Worm (Caenorhabditis elegans) whole organism, L1 larva: Measurements from ENCODE around the gene srx-78.

Experiments
- C04F5.9 ChIP-seq: sonication (generic microtip); optimal IDR thresholded peaks from 2 replicates; lab custom pipeline; 2016; ENCODE audit warnings: missing genetic modification characterization, missing compliant biosample characterization
- C16A3.4 ChIP-seq: fragments of 150-350 bp; optimal IDR thresholded peaks from 2 replicates; lab custom pipeline; 2014; ENCODE audit warnings: missing biosample characterization, missing genetic modification characterization
- Y116A8C.19 ChIP-seq: sonication (generic microtip); optimal IDR thresholded peaks from 2 replicates; lab custom pipeline; 2016; ENCODE audit warnings: missing compliant biosample characterization, missing genetic modification characterization, borderline replicate concordance
- aha-1 ChIP-seq: fragments of 150-350 bp; optimal IDR thresholded peaks from 2 replicates; lab custom pipeline; 2014; ENCODE audit warnings: missing biosample characterization, missing genetic modification characterization
- alr-1 ChIP-seq: fragments of 200-800 bp; sonication (Bioruptor generic); optimal IDR thresholded peaks from 2 replicates; lab custom pipeline; 2018; ENCODE audit warnings: borderline replicate concordance, mild to moderate bottlenecking, missing genetic modification characterization, missing compliant biosample characterization
- aly-2 ChIP-seq: fragments of 150-350 bp; optimal IDR thresholded peaks from 2 replicates; lab custom pipeline; 2014; ENCODE audit warnings: missing biosample characterization, missing genetic modification characterization
- ceh-8 ChIP-seq: fragments of 200-800 bp; sonication (Bioruptor generic); optimal IDR thresholded peaks from 2 replicates; lab custom pipeline; 2018; ENCODE audit warnings: mild to moderate bottlenecking, missing genetic modification characterization, moderate library complexity, missing compliant biosample characterization
- ceh-82 ChIP-seq, 3 experiments: fragments of 150-350 bp in 1 of 3; sonication (generic microtip) in 2 of 3; optimal IDR thresholded peaks; 2 replicates each; lab custom pipeline; 2014 to 2017; ENCODE audit warnings: missing biosample characterization in 3 of 3, missing genetic modification characterization in 3 of 3
- ceh-88 ChIP-seq: fragments of 200-800 bp; sonication (Bioruptor generic); IDR thresholded peaks from 2 replicates; pipeline ENCODE4 v1.3.6; 2022; ENCODE audit warnings: missing genetic modification characterization, missing compliant biosample characterization
- ces-1 ChIP-seq: fragments of 150-350 bp; optimal IDR thresholded peaks from 2 replicates; lab custom pipeline; 2014; ENCODE audit warnings: missing biosample characterization, missing genetic modification reagents, missing genetic modification characterization
- dpl-1 ChIP-seq, 3 experiments: fragments of 150-350 bp in 2 of 3; sonication (generic microtip) in 1 of 3; optimal IDR thresholded peaks; 2 replicates each; lab custom pipeline; 2014 to 2017; ENCODE audit warnings: missing biosample characterization in 3 of 3, missing genetic modification characterization in 3 of 3, missing genetic modification reagents in 3 of 3
- dsc-1 ChIP-seq: sonication (generic microtip); optimal IDR thresholded peaks from 2 replicates; lab custom pipeline; 2016; ENCODE audit warnings: mild to moderate bottlenecking, missing genetic modification characterization, missing compliant biosample characterization
- efl-1 ChIP-seq, 4 experiments: fragments of 150-350 bp; optimal IDR thresholded peaks in 3 of 4; peaks in 1 of 4; 1 replicate in 1 of 4; 2 replicates in 3 of 4; lab custom pipeline; 2014; ENCODE audit warnings: missing biosample characterization in 2 of 4, missing genetic modification characterization in 2 of 4, missing genetic modification reagents in 2 of 4
- egl-13 ChIP-seq: sonication (generic microtip); optimal IDR thresholded peaks from 2 replicates; lab custom pipeline; 2016; ENCODE audit warnings: missing genotype, missing genetic modification reagents, missing genetic modification characterization, missing compliant biosample characterization
- elt-3 ChIP-seq, 6 experiments: fragments of 150-350 bp in 1 of 6; sonication (generic microtip); optimal IDR thresholded peaks; 2 replicates each; lab custom pipeline; 2017 to 2018; ENCODE audit warnings: missing biosample characterization in 6 of 6, missing genetic modification characterization in 6 of 6, inconsistent platforms in 1 of 6
- fkh-10 ChIP-seq: sonication (generic microtip); optimal IDR thresholded peaks from 2 replicates; lab custom pipeline; 2017; ENCODE audit warnings: missing biosample characterization, missing genetic modification reagents, missing genetic modification characterization
- fkh-8 ChIP-seq: sonication (generic microtip); optimal IDR thresholded peaks from 2 replicates; lab custom pipeline; 2016; ENCODE audit warnings: mild to moderate bottlenecking, missing genetic modification characterization, missing compliant biosample characterization
- fos-1 ChIP-seq: fragments of 150-350 bp; optimal IDR thresholded peaks from 2 replicates; lab custom pipeline; 2014; ENCODE audit warnings: missing biosample characterization, missing genetic modification characterization
- hlh-17 ChIP-seq: fragments of 200-800 bp; sonication (Bioruptor generic); optimal IDR thresholded peaks from 2 replicates; lab custom pipeline; 2018; ENCODE audit warnings: missing genetic modification characterization, mild to moderate bottlenecking, missing compliant biosample characterization, moderate library complexity, borderline replicate concordance
- lin-13 ChIP-seq: fragments of 150-350 bp; optimal IDR thresholded peaks from 2 replicates; lab custom pipeline; 2014; ENCODE audit warnings: missing biosample characterization, missing genetic modification reagents, missing genetic modification characterization
- lir-3 ChIP-seq: sonication (generic microtip); optimal IDR thresholded peaks from 2 replicates; lab custom pipeline; 2016; ENCODE audit warnings: mild to moderate bottlenecking, missing genetic modification characterization, moderate library complexity, missing compliant biosample characterization; ENCODE audit not compliant: poor library complexity
- mef-2 ChIP-seq: fragments of 150-350 bp; optimal IDR thresholded peaks from 2 replicates; lab custom pipeline; 2014; ENCODE audit warnings: missing biosample characterization, missing genetic modification characterization
- mep-1 ChIP-seq: fragments of 150-350 bp; optimal IDR thresholded peaks from 2 replicates; lab custom pipeline; 2014; ENCODE audit warnings: missing biosample characterization, missing genetic modification characterization
- nhr-11 ChIP-seq: fragments of 150-350 bp; optimal IDR thresholded peaks from 2 replicates; lab custom pipeline; 2014; ENCODE audit warnings: missing biosample characterization, missing genetic modification characterization
- nhr-12 ChIP-seq: sonication (generic microtip); optimal IDR thresholded peaks from 2 replicates; lab custom pipeline; 2017; ENCODE audit warnings: missing biosample characterization, missing genetic modification characterization
- nhr-19 ChIP-seq: fragments of 200-800 bp; sonication (Bioruptor generic); conservative IDR thresholded peaks from 2 replicates; pipeline ENCODE4 v1.3.6; 2022; ENCODE audit warnings: missing genetic modification characterization, missing compliant biosample characterization
- nhr-237 ChIP-seq: fragments of 150-350 bp; optimal IDR thresholded peaks from 2 replicates; lab custom pipeline; 2014; ENCODE audit warnings: missing biosample characterization, missing genetic modification characterization
- nhr-28 ChIP-seq: fragments of 150-350 bp; optimal IDR thresholded peaks from 2 replicates; lab custom pipeline; 2014; ENCODE audit warnings: missing biosample characterization, missing genetic modification characterization
- nhr-47 ChIP-seq: sonication (generic microtip); optimal IDR thresholded peaks from 2 replicates; lab custom pipeline; 2016; ENCODE audit warnings: mild to moderate bottlenecking, missing genetic modification characterization, moderate library complexity, missing compliant biosample characterization
- nhr-85 ChIP-seq: sonication (generic microtip); peaks from one replicate; lab custom pipeline; 2016; ENCODE audit warnings: missing genetic modification characterization, inconsistent platforms, missing compliant biosample characterization
- pag-3 ChIP-seq: sonication (generic microtip); optimal IDR thresholded peaks from 2 replicates; lab custom pipeline; 2017; ENCODE audit warnings: missing genetic modification characterization, mild to moderate bottlenecking, missing compliant biosample characterization, antibody characterized with exemption, borderline replicate concordance; ENCODE audit not compliant: insufficient read depth
- pax-3 ChIP-seq: fragments of 200-800 bp; sonication (Bioruptor generic); optimal IDR thresholded peaks from 2 replicates; lab custom pipeline; 2018; ENCODE audit warnings: mild to moderate bottlenecking, missing genetic modification characterization, moderate library complexity, missing compliant biosample characterization
- pqm-1 ChIP-seq: sonication (generic microtip); optimal IDR thresholded peaks from 3 replicates; lab custom pipeline; 2017; ENCODE audit warnings: missing biosample characterization, missing genetic modification characterization
- sptf-1 ChIP-seq: fragments of 150-350 bp; optimal IDR thresholded peaks from 2 replicates; lab custom pipeline; 2014; ENCODE audit warnings: missing biosample characterization, missing genetic modification characterization
- unc-130 ChIP-seq: fragments of 150-350 bp; optimal IDR thresholded peaks from 2 replicates; lab custom pipeline; 2017; ENCODE audit warnings: missing biosample characterization, missing genetic modification characterization, inconsistent platforms
- unc-30 ChIP-seq: sonication (generic microtip); optimal IDR thresholded peaks from 2 replicates; lab custom pipeline; 2017; ENCODE audit warnings: missing biosample characterization, missing genetic modification characterization
- unc-86 ChIP-seq: sonication (generic microtip); optimal IDR thresholded peaks from 2 replicates; lab custom pipeline; 2016; ENCODE audit warnings: missing genetic modification characterization, missing compliant biosample characterization
- unc-98 ChIP-seq: fragments of 200-800 bp; sonication (Bioruptor generic); IDR thresholded peaks from 2 replicates; pipeline ENCODE4 v1.3.6; 2022; ENCODE audit warnings: missing genetic modification characterization, missing compliant biosample characterization
- vab-15 ChIP-seq: sonication (generic microtip); optimal IDR thresholded peaks from 2 replicates; lab custom pipeline; 2017; ENCODE audit warnings: missing genotype, mild to moderate bottlenecking, missing genetic modification characterization, missing compliant biosample characterization
- xbp-1 ChIP-seq: sonication (generic microtip); optimal IDR thresholded peaks from 2 replicates; lab custom pipeline; 2016; ENCODE audit warnings: missing genetic modification characterization, missing compliant biosample characterization
- zip-4 ChIP-seq: fragments of 200-800 bp; sonication (Bioruptor generic); optimal IDR thresholded peaks from 2 replicates; lab custom pipeline; 2018; ENCODE audit warnings: mild to moderate bottlenecking, missing genetic modification characterization, moderate library complexity, missing compliant biosample characterization
- ztf-4 ChIP-seq: fragments of 150-350 bp; optimal IDR thresholded peaks from 2 replicates; lab custom pipeline; 2014; ENCODE audit warnings: missing biosample characterization, missing genetic modification characterization

Gene srx-78

DNA sequence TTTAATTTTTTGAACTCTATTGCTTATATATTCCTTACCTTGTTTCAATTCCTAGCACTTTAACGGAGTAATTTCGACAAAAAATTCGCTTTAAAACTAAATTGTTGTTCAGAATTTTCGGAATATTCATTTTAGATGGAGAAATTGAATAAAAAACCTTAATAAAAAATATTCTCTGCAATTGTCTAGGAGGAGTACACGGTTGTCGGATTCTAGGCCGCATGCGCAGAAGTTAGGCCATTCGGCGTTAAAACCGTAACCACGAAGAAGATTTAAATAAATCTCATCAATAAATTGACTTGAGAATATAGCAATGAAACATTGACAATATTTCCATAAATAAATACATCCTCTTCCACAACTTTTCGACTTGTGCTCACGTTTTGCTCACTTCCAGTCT lies 12.6 kb upstream of the srx-78 start, which contains the start of the genes C01G10.10 and C01G10.9 (continued):
- TF ChIP-seq nhr-28 (tag; lab: Kevin White, UChicago), result no peak
- no peak for TF ChIP-seq unc-30 (tag; lab: Kevin White, UChicago)
- peak; percentile 45 to 67 (median 56) for TF ChIP-seq dpl-1 (GFP tag; optimal IDR thresholded peaks at IDR 0.05; lab: Kevin White, UChicago)
- no peak for TF ChIP-seq lin-13 (GFP tag; lab: Kevin White, UChicago)
- no peak for TF ChIP-seq ces-1 (GFP tag; lab: Kevin White, UChicago)
- peak; percentile 83 for TF ChIP-seq C04F5.9
- no peak for TF ChIP-seq ceh-8 (GFP tag; lab: Kevin White, UChicago)
- no peak for TF ChIP-seq sptf-1 (tag; lab: Kevin White, UChicago)
- TF ChIP-seq ztf-4 (tag; lab: Kevin White, UChicago), result no peak
- TF ChIP-seq nhr-12 (tag; lab: Kevin White, UChicago), result no peak
- TF ChIP-seq vab-15 (tag; lab: Kevin White, UChicago), result no peak
- TF ChIP-seq elt-3 (tag; optimal IDR thresholded peaks at IDR 0.05; lab: Kevin White, UChicago), result peak in 1 of 6 experiments; percentile 60
- TF ChIP-seq unc-86 (tag; lab: Kevin White, UChicago), result peak; percentile 46
- TF ChIP-seq ceh-82 (tag; optimal IDR thresholded peaks at IDR 0.05; lab: Kevin White, UChicago), result peak; percentile 28 to 32 (median 30)
- TF ChIP-seq dsc-1 (tag; lab: Kevin White, UChicago), result peak; percentile 90
- TF ChIP-seq pax-3, result peak; percentile 96
- TF ChIP-seq nhr-47 (tag; lab: Kevin White, UChicago), result peak; percentile 86
- no peak for TF ChIP-seq pag-3 (tag; lab: Kevin White, UChicago)
- TF ChIP-seq lir-3 (tag; lab: Kevin White, UChicago), result peak; percentile 96
- TF ChIP-seq aly-2 (tag; lab: Kevin White, UChicago), result no peak
- TF ChIP-seq nhr-85 (tag; lab: Kevin White, UChicago), result peak; percentile 93
- TF ChIP-seq fkh-8, result peak; percentile 53
- TF ChIP-seq hlh-17 (GFP tag; lab: Kevin White, UChicago), result no peak
- TF ChIP-seq mep-1 (tag; lab: Kevin White, UChicago), result peak; percentile 79
- TF ChIP-seq alr-1, result no peak
- no peak for TF ChIP-seq nhr-237 (tag; lab: Kevin White, UChicago)
- TF ChIP-seq fos-1, result no peak
- no peak for TF ChIP-seq ceh-88 (GFP tag; lab: Robert Waterston, UW)
- no peak for TF ChIP-seq fkh-10 (GFP tag; lab: Kevin White, UChicago)
- peak; percentile 58; the same call in 1 of the 2 replicates for TF ChIP-seq unc-98 (GFP tag; lab: Robert Waterston, UW)
- peak; percentile 34 for TF ChIP-seq unc-130
- peak; percentile 27 for TF ChIP-seq C16A3.4 (tag; lab: Kevin White, UChicago)
- TF ChIP-seq aha-1 (tag; lab: Kevin White, UChicago), result no peak
- no peak for TF ChIP-seq egl-13 (tag; lab: Kevin White, UChicago)
- TF ChIP-seq mef-2 (tag; lab: Kevin White, UChicago), result no peak
- peak; percentile 70 for TF ChIP-seq Y116A8C.19 (tag; lab: Kevin White, UChicago)
- no peak for TF ChIP-seq pqm-1 (tag; lab: Kevin White, UChicago)
- peak; percentile 20 for TF ChIP-seq zip-4 (GFP tag; lab: Kevin White, UChicago)
- peak; percentile 73 for TF ChIP-seq nhr-19 (GFP tag; lab: Robert Waterston, UW)
- TF ChIP-seq xbp-1 (tag; lab: Kevin White, UChicago), result peak; percentile 77
- no peak for TF ChIP-seq nhr-11
- peak; percentile 40 to 68 for TF ChIP-seq efl-1 (optimal IDR thresholded peaks at IDR 0.05; lab: Kevin White, UChicago)
- peak; percentile 52 to 95 for TF ChIP-seq efl-1 (GFP tag; optimal IDR thresholded peaks at IDR 0.05 in 1 of 2; lab: Kevin White, UChicago)
